Worm (Caenorhabditis elegans) whole organism, L1 larva: ENCODE results near the gene egl-21.

Experiments
- blmp-1 ChIP-seq: fragments of 150-350 bp; optimal IDR thresholded peaks from 2 replicates; lab custom pipeline; 2014; ENCODE audit warnings: missing biosample characterization, missing genetic modification characterization
- ceh-63 ChIP-seq: fragments of 200-800 bp; sonication (Bioruptor generic); optimal IDR thresholded peaks from 2 replicates; lab custom pipeline; 2018; ENCODE audit warnings: mild to moderate bottlenecking, missing genetic modification characterization, missing compliant biosample characterization
- ceh-82 ChIP-seq, 3 experiments: fragments of 150-350 bp in 1 of 3; sonication (generic microtip) in 2 of 3; optimal IDR thresholded peaks; 2 replicates each; lab custom pipeline; 2014 to 2017; ENCODE audit warnings: missing biosample characterization in 3 of 3, missing genetic modification characterization in 3 of 3
- ceh-88 ChIP-seq: fragments of 200-800 bp; sonication (Bioruptor generic); IDR thresholded peaks from 2 replicates; pipeline ENCODE4 v1.3.6; 2022; ENCODE audit warnings: missing genetic modification characterization, missing compliant biosample characterization
- ces-1 ChIP-seq: fragments of 150-350 bp; optimal IDR thresholded peaks from 2 replicates; lab custom pipeline; 2014; ENCODE audit warnings: missing biosample characterization, missing genetic modification reagents, missing genetic modification characterization
- dsc-1 ChIP-seq: sonication (generic microtip); optimal IDR thresholded peaks from 2 replicates; lab custom pipeline; 2016; ENCODE audit warnings: mild to moderate bottlenecking, missing genetic modification characterization, missing compliant biosample characterization
- efl-1 ChIP-seq, 4 experiments: fragments of 150-350 bp; optimal IDR thresholded peaks in 3 of 4; peaks in 1 of 4; 1 replicate in 1 of 4; 2 replicates in 3 of 4; lab custom pipeline; 2014; ENCODE audit warnings: missing biosample characterization in 2 of 4, missing genetic modification characterization in 2 of 4, missing genetic modification reagents in 2 of 4
- elt-2 ChIP-seq: sonication (generic microtip); optimal IDR thresholded peaks from 2 replicates; lab custom pipeline; 2016; ENCODE audit warnings: missing genetic modification characterization, mild to moderate bottlenecking, inconsistent platforms, missing compliant biosample characterization, missing genetic modification reagents
- fkh-10 ChIP-seq: sonication (generic microtip); optimal IDR thresholded peaks from 2 replicates; lab custom pipeline; 2017; ENCODE audit warnings: missing biosample characterization, missing genetic modification reagents, missing genetic modification characterization
- fkh-8 ChIP-seq: sonication (generic microtip); optimal IDR thresholded peaks from 2 replicates; lab custom pipeline; 2016; ENCODE audit warnings: mild to moderate bottlenecking, missing genetic modification characterization, missing compliant biosample characterization
- fos-1 ChIP-seq: fragments of 150-350 bp; optimal IDR thresholded peaks from 2 replicates; lab custom pipeline; 2014; ENCODE audit warnings: missing biosample characterization, missing genetic modification characterization
- grh-1 ChIP-seq: fragments of 200-800 bp; sonication (Bioruptor generic); IDR thresholded peaks from 2 replicates; pipeline ENCODE4 v1.3.6; 2022; ENCODE audit warnings: missing genetic modification reagents, missing genetic modification characterization, missing compliant biosample characterization
- hpl-2 ChIP-seq: fragments of 150-350 bp; optimal IDR thresholded peaks from 2 replicates; lab custom pipeline; 2014; ENCODE audit warnings: missing biosample characterization, missing genetic modification reagents, missing genetic modification characterization
- isw-1 ChIP-seq: fragments of 200-800 bp; sonication (Bioruptor generic); IDR thresholded peaks from 2 replicates; pipeline ENCODE4 v1.3.6; 2022; ENCODE audit warnings: missing genetic modification characterization, missing compliant biosample characterization
- jun-1 ChIP-seq: fragments of 150-350 bp; optimal IDR thresholded peaks from 2 replicates; lab custom pipeline; 2014; ENCODE audit warnings: missing biosample characterization, missing genetic modification reagents, missing genetic modification characterization
- lin-14 ChIP-seq: fragments of 200-800 bp; sonication (Bioruptor generic); optimal IDR thresholded peaks from 2 replicates; lab custom pipeline; 2018; ENCODE audit warnings: mild to moderate bottlenecking, missing genetic modification characterization, moderate library complexity, missing compliant biosample characterization
- lin-35 ChIP-seq, 2 experiments: fragments of 150-350 bp; optimal IDR thresholded peaks; 2 replicates each; lab custom pipeline; 2014; ENCODE audit warnings: missing biosample characterization in 2 of 2, missing genetic modification characterization in 2 of 2, missing genetic modification reagents in 2 of 2
- lir-3 ChIP-seq: sonication (generic microtip); optimal IDR thresholded peaks from 2 replicates; lab custom pipeline; 2016; ENCODE audit warnings: mild to moderate bottlenecking, missing genetic modification characterization, moderate library complexity, missing compliant biosample characterization; ENCODE audit not compliant: poor library complexity
- lsy-2 ChIP-seq, 2 experiments: fragments of 150-350 bp; optimal IDR thresholded peaks; 2 replicates each; lab custom pipeline; 2014; ENCODE audit warnings: missing biosample characterization in 2 of 2, missing genetic modification characterization in 2 of 2
- mef-2 ChIP-seq: fragments of 150-350 bp; optimal IDR thresholded peaks from 2 replicates; lab custom pipeline; 2014; ENCODE audit warnings: missing biosample characterization, missing genetic modification characterization
- nhr-11 ChIP-seq: fragments of 150-350 bp; optimal IDR thresholded peaks from 2 replicates; lab custom pipeline; 2014; ENCODE audit warnings: missing biosample characterization, missing genetic modification characterization
- nhr-28 ChIP-seq: fragments of 150-350 bp; optimal IDR thresholded peaks from 2 replicates; lab custom pipeline; 2014; ENCODE audit warnings: missing biosample characterization, missing genetic modification characterization
- nhr-47 ChIP-seq: sonication (generic microtip); optimal IDR thresholded peaks from 2 replicates; lab custom pipeline; 2016; ENCODE audit warnings: mild to moderate bottlenecking, missing genetic modification characterization, moderate library complexity, missing compliant biosample characterization
- nhr-71 ChIP-seq: sonication (generic microtip); optimal IDR thresholded peaks from 2 replicates; lab custom pipeline; 2016; ENCODE audit warnings: mild to moderate bottlenecking, missing genetic modification characterization, moderate library complexity, missing compliant biosample characterization
- nhr-84 ChIP-seq: sonication (generic microtip); optimal IDR thresholded peaks from 2 replicates; lab custom pipeline; 2017; ENCODE audit warnings: missing biosample characterization, missing genetic modification characterization
- snu-23 ChIP-seq: sonication (generic microtip); optimal IDR thresholded peaks from 2 replicates; lab custom pipeline; 2016; ENCODE audit warnings: missing genetic modification characterization, missing compliant biosample characterization
- sox-4 ChIP-seq: sonication (generic microtip); optimal IDR thresholded peaks from 2 replicates; lab custom pipeline; 2016; ENCODE audit warnings: missing genetic modification characterization, missing compliant biosample characterization
- sup-37 ChIP-seq: fragments of 200-800 bp; sonication (Bioruptor generic); optimal IDR thresholded peaks from 2 replicates; lab custom pipeline; 2018; ENCODE audit warnings: mild to moderate bottlenecking, missing genetic modification characterization, missing compliant biosample characterization
- swsn-7 ChIP-seq: sonication (generic microtip); optimal IDR thresholded peaks from 2 replicates; lab custom pipeline; 2016; ENCODE audit warnings: missing genetic modification characterization, missing compliant biosample characterization
- unc-86 ChIP-seq: sonication (generic microtip); optimal IDR thresholded peaks from 2 replicates; lab custom pipeline; 2016; ENCODE audit warnings: missing genetic modification characterization, missing compliant biosample characterization
- vab-15 ChIP-seq: sonication (generic microtip); optimal IDR thresholded peaks from 2 replicates; lab custom pipeline; 2017; ENCODE audit warnings: missing genotype, mild to moderate bottlenecking, missing genetic modification characterization, missing compliant biosample characterization
- zag-1 ChIP-seq: fragments of 150-350 bp; optimal IDR thresholded peaks from 2 replicates; lab custom pipeline; 2014; ENCODE audit warnings: missing biosample characterization, missing genetic modification characterization
- ztf-11 ChIP-seq, 2 experiments: sonication (generic microtip); optimal IDR thresholded peaks; 2 replicates each; lab custom pipeline; 2016 to 2017; ENCODE audit warnings: missing genetic modification characterization in 2 of 2, missing biosample characterization in 1 of 2, missing compliant biosample characterization in 1 of 2
- ztf-4 ChIP-seq: fragments of 150-350 bp; optimal IDR thresholded peaks from 2 replicates; lab custom pipeline; 2014; ENCODE audit warnings: missing biosample characterization, missing genetic modification characterization

Gene egl-21

ce11 chrIV:10481695-10482094, at the start of gene egl-21 (continued):
- TF ChIP-seq jun-1 (tag; lab: Kevin White, UChicago) (peak; percentile 70), ztf-11 (tag; optimal IDR thresholded peaks at IDR 0.05; lab: Kevin White, UChicago) (peak in 1 of 2 experiments; percentile 18), efl-1 (optimal IDR thresholded peaks at IDR 0.05; lab: Kevin White, UChicago) (peak; percentile 36 to 45), efl-1 (GFP tag; optimal IDR thresholded peaks at IDR 0.05 in 1 of 2; lab: Kevin White, UChicago) (no peak), sox-4 (tag; lab: Kevin White, UChicago) (peak; percentile 23), snu-23 (GFP tag; lab: Kevin White, UChicago) (peak; percentile 56), zag-1 (peak; percentile 34), fos-1 (tag; lab: Kevin White, UChicago) (peak; percentile 14), fkh-10 (peak; percentile 82)

ce11 chrIV:10530648-10531047, 49.0 kb upstream of the egl-21 start, which contains the start of gene T07G12.2:
Gene T07G12.2, plus strand, starts transcription at chrIV:10530709.
- TF ChIP-seq mef-2 (tag; lab: Kevin White, UChicago) (no peak), dsc-1 (tag; lab: Kevin White, UChicago) (no peak), ceh-63 (no peak), nhr-84 (tag; lab: Kevin White, UChicago) (no peak), grh-1 (GFP tag; lab: Robert Waterston, UW) (no peak), snu-23 (GFP tag; lab: Kevin White, UChicago) (no peak), isw-1 (no peak), hpl-2 (GFP tag; lab: Kevin White, UChicago) (no peak), ceh-88 (GFP tag; lab: Robert Waterston, UW) (no peak), nhr-28 (tag; lab: Kevin White, UChicago) (no peak), sox-4 (tag; lab: Kevin White, UChicago) (no peak), ces-1 (no peak), swsn-7 (no peak), ceh-82 (tag; optimal IDR thresholded peaks at IDR 0.05; lab: Kevin White, UChicago) (no peak), lir-3 (tag; lab: Kevin White, UChicago) (no peak), vab-15 (no peak), lsy-2 (tag; optimal IDR thresholded peaks at IDR 0.05; lab: Kevin White, UChicago) (no peak), blmp-1 (tag; lab: Kevin White, UChicago) (no peak), ztf-4 (tag; lab: Kevin White, UChicago) (no peak)

ce11 chrIV:10524095-10524829, 42.6 kb upstream of the egl-21 start, which contains the start of gene C02F4.5:
Gene C02F4.5, minus strand, starts transcription at chrIV:10524145.
- TF ChIP-seq efl-1 (optimal IDR thresholded peaks at IDR 0.05; lab: Kevin White, UChicago) (no peak), efl-1 (GFP tag; optimal IDR thresholded peaks at IDR 0.05 in 1 of 2; lab: Kevin White, UChicago) (peak in 1 of 2 experiments; percentile 32), ceh-82 (tag; optimal IDR thresholded peaks at IDR 0.05; lab: Kevin White, UChicago) (peak in 1 of 3 experiments; percentile 24), fkh-10 (peak; percentile 74), nhr-47 (tag; lab: Kevin White, UChicago) (peak; percentile 6), lin-14 (GFP tag; lab: Kevin White, UChicago) (peak; percentile 70), fkh-8 (tag; lab: Kevin White, UChicago) (peak; percentile 60), unc-86 (tag; lab: Kevin White, UChicago) (peak; percentile 25), nhr-11 (tag; lab: Kevin White, UChicago) (no peak), nhr-71 (peak; percentile 28), swsn-7 (peak; percentile 2), sup-37 (GFP tag; lab: Kevin White, UChicago) (no peak), lin-35 (GFP tag; optimal IDR thresholded peaks at IDR 0.05; lab: Kevin White, UChicago) (peak in 1 of 2 experiments; percentile 5), lir-3 (tag; lab: Kevin White, UChicago) (no peak)

ce11 chrIV:10521106-10521505, 39.5 kb upstream of the egl-21 start, which contains the start of gene cal-4:
Gene cal-4, plus strand, starts transcription at chrIV:10521406.
- no peak for TF ChIP-seq elt-2 (tag; lab: Kevin White, UChicago)
- TF ChIP-seq lin-14 (GFP tag; lab: Kevin White, UChicago) = peak; percentile 9
